Fruit fly (Drosophila melanogaster) whole organism, embryonic: Measurements from ENCODE around the gene Sk1.

ENCODE experiments used
- BtbVII ChIP-seq: fragments of 200-800 bp; sonication (Bioruptor generic); optimal IDR thresholded peaks from 3 replicates; lab custom pipeline; 2017; ENCODE audit warnings: missing biosample characterization, mild to moderate bottlenecking, missing genetic modification characterization
- CG11696 ChIP-seq: fragments of 200-800 bp; sonication (Bioruptor generic); IDR thresholded peaks from 2 replicates; pipeline ENCODE4 v1.3.6; 2022; ENCODE audit warnings: missing biosample characterization, missing genetic modification characterization
- CG12155 ChIP-seq: fragments of 200-800 bp; sonication (Bioruptor generic); optimal IDR thresholded peaks from 3 replicates; lab custom pipeline; 2016; ENCODE audit warnings: missing biosample characterization, missing genetic modification characterization
- CG12299 ChIP-seq: fragments of 200-800 bp; sonication (Bioruptor generic); optimal IDR thresholded peaks from 2 replicates; lab custom pipeline; 2018; ENCODE audit warnings: missing biosample characterization, mild to moderate bottlenecking, missing genetic modification characterization
- CG14965 ChIP-seq: fragments of 200-800 bp; sonication (Bioruptor generic); optimal IDR thresholded peaks from 2 replicates; lab custom pipeline; 2016; ENCODE audit warnings: missing biosample characterization, missing genetic modification characterization, borderline replicate concordance
- CG15011 ChIP-seq: fragments of 200-800 bp; sonication (Bioruptor generic); optimal IDR thresholded peaks from 3 replicates; lab custom pipeline; 2018; ENCODE audit warnings: missing biosample characterization, mild to moderate bottlenecking, missing genetic modification characterization
- CG15601 ChIP-seq: fragments of 200-800 bp; sonication (Bioruptor generic); optimal IDR thresholded peaks from 3 replicates; lab custom pipeline; 2019; ENCODE audit warnings: missing biosample characterization, mild to moderate bottlenecking, missing genetic modification characterization, moderate library complexity
- CG1603 ChIP-seq: fragments of 200-800 bp; sonication (Bioruptor generic); optimal IDR thresholded peaks from 2 replicates; lab custom pipeline; 2019; ENCODE audit warnings: missing biosample characterization, mild to moderate bottlenecking, missing genetic modification characterization, moderate library complexity
- CG1647 ChIP-seq: fragments of 200-800 bp; sonication (Bioruptor generic); optimal IDR thresholded peaks from 3 replicates; lab custom pipeline; 2016; ENCODE audit warnings: missing biosample characterization, missing genetic modification characterization
- CG17361 ChIP-seq: fragments of 200-800 bp; sonication (Bioruptor generic); IDR thresholded peaks from 3 replicates; pipeline ENCODE4 v1.3.6; 2022; ENCODE audit warnings: missing biosample characterization, missing genetic modification characterization
- CG2120 ChIP-seq: fragments of 200-800 bp; sonication (Bioruptor generic); optimal IDR thresholded peaks from 3 replicates; lab custom pipeline; 2016; ENCODE audit warnings: missing biosample characterization, missing genetic modification characterization
- CG2199 ChIP-seq: fragments of 200-800 bp; sonication (Bioruptor generic); IDR thresholded peaks from 3 replicates; pipeline ENCODE4 v1.3.6; 2022; ENCODE audit warnings: missing biosample characterization, missing genetic modification characterization
- CG2875 ChIP-seq: fragments of 200-800 bp; sonication (Bioruptor generic); optimal IDR thresholded peaks from 2 replicates; lab custom pipeline; 2017; ENCODE audit warnings: missing biosample characterization, mild to moderate bottlenecking, missing genetic modification characterization, missing genetic modification reagents
- CG2889 ChIP-seq: fragments of 200-800 bp; sonication (Bioruptor generic); IDR thresholded peaks from 3 replicates; pipeline ENCODE4 v1.3.6; 2022; ENCODE audit warnings: missing biosample characterization, missing genetic modification characterization
- CG30020 ChIP-seq: fragments of 200-800 bp; optimal IDR thresholded peaks from 2 replicates; lab custom pipeline; 2019; ENCODE audit warnings: missing biosample characterization, mild to moderate bottlenecking, missing genetic modification characterization, moderate library complexity
- CG43689 ChIP-seq: fragments of 200-800 bp; sonication (Bioruptor generic); IDR thresholded peaks from 2 replicates; pipeline ENCODE4 v1.3.6; 2022; ENCODE audit warnings: missing biosample characterization, missing genetic modification characterization
- CG5180 ChIP-seq: fragments of 200-800 bp; sonication (Bioruptor generic); optimal IDR thresholded peaks from 3 replicates; lab custom pipeline; 2017; ENCODE audit warnings: missing biosample characterization, missing genetic modification characterization, mild to moderate bottlenecking, moderate library complexity, missing genetic modification reagents
- CG7372 ChIP-seq: fragments of 200-800 bp; sonication (Bioruptor generic); IDR thresholded peaks from 2 replicates; pipeline ENCODE4 v1.3.6; 2022; ENCODE audit warnings: missing biosample characterization, missing genetic modification characterization
- CG7786 ChIP-seq: fragments of 200-800 bp; sonication (Bioruptor generic); optimal IDR thresholded peaks from 2 replicates; lab custom pipeline; 2016; ENCODE audit warnings: missing biosample characterization, missing genetic modification characterization
- Chrac-16 ChIP-seq: fragments of 200-800 bp; sonication (Bioruptor generic); optimal IDR thresholded peaks from 3 replicates; lab custom pipeline; 2016; ENCODE audit warnings: missing biosample characterization, missing genetic modification characterization
- CrebB ChIP-seq: fragments of 200-800 bp; sonication (Bioruptor generic); optimal IDR thresholded peaks from 3 replicates; lab custom pipeline; 2018; ENCODE audit warnings: missing biosample characterization, mild to moderate bottlenecking, missing genetic modification characterization
- D19B ChIP-seq: fragments of 200-800 bp; sonication (Bioruptor generic); optimal IDR thresholded peaks from 2 replicates; lab custom pipeline; 2017; ENCODE audit warnings: missing biosample characterization, mild to moderate bottlenecking, missing genetic modification characterization
- HLH3B ChIP-seq: fragments of 200-800 bp; sonication (Bioruptor generic); IDR thresholded peaks from 2 replicates; pipeline ENCODE4 v1.3.6; 2022; ENCODE audit warnings: missing biosample characterization, missing genetic modification characterization
- Hey ChIP-seq: fragments of 200-800 bp; sonication (Bioruptor generic); optimal IDR thresholded peaks from 3 replicates; lab custom pipeline; 2018; ENCODE audit warnings: missing biosample characterization, mild to moderate bottlenecking, missing genetic modification characterization
- Mrtf ChIP-seq: fragments of 200-800 bp; sonication (Bioruptor generic); IDR thresholded peaks from 3 replicates; pipeline ENCODE4 v1.3.6; 2022; ENCODE audit warnings: missing biosample characterization, missing genetic modification characterization
- Myb ChIP-seq: fragments of 200-800 bp; sonication (Bioruptor generic); optimal IDR thresholded peaks from 2 replicates; lab custom pipeline; 2016; ENCODE audit warnings: missing biosample characterization, missing genetic modification characterization
- Nf-YB ChIP-seq: fragments of 200-800 bp; sonication (Bioruptor generic); optimal IDR thresholded peaks from 3 replicates; lab custom pipeline; 2019; ENCODE audit warnings: missing biosample characterization, mild to moderate bottlenecking, missing genetic modification characterization, moderate library complexity
- TFAM ChIP-seq: fragments of 200-800 bp; sonication (Bioruptor generic); optimal IDR thresholded peaks from 2 replicates; lab custom pipeline; 2017; ENCODE audit warnings: missing biosample characterization, missing genetic modification characterization, inconsistent platforms
- abd-A ChIP-seq: fragments of 200-800 bp; sonication (Bioruptor generic); optimal IDR thresholded peaks from 3 replicates; lab custom pipeline; 2019; ENCODE audit warnings: missing biosample characterization, mild to moderate bottlenecking, missing genetic modification characterization, moderate library complexity
- ase ChIP-seq: fragments of 200-800 bp; sonication (Bioruptor generic); IDR thresholded peaks from 3 replicates; pipeline ENCODE4 v1.3.6; 2022; ENCODE audit warnings: missing biosample characterization, missing genetic modification characterization
- bigmax ChIP-seq: fragments of 200-800 bp; sonication (Bioruptor generic); optimal IDR thresholded peaks from 2 replicates; lab custom pipeline; 2018; ENCODE audit warnings: missing biosample characterization, mild to moderate bottlenecking, missing genetic modification characterization
- crol ChIP-seq: fragments of 200-800 bp; sonication (Bioruptor generic); IDR thresholded peaks from 2 replicates; pipeline ENCODE4 v1.3.6; 2022; ENCODE audit warnings: missing biosample characterization, missing genetic modification characterization
- dysf ChIP-seq: fragments of 200-800 bp; sonication (Bioruptor generic); IDR thresholded peaks from 3 replicates; pipeline ENCODE4 v1.3.6; 2022; ENCODE audit warnings: missing biosample characterization, missing genetic modification characterization
- fd96Cb ChIP-seq: fragments of 200-800 bp; sonication (Bioruptor generic); optimal IDR thresholded peaks from 2 replicates; lab custom pipeline; 2018; ENCODE audit warnings: missing biosample characterization, mild to moderate bottlenecking, missing genetic modification characterization, moderate library complexity
- grn ChIP-seq: fragments of 200-800 bp; sonication (Bioruptor generic); optimal IDR thresholded peaks from 3 replicates; lab custom pipeline; 2017; ENCODE audit warnings: missing biosample characterization, missing genetic modification characterization
- ham ChIP-seq: fragments of 200-800 bp; sonication (Bioruptor generic); IDR thresholded peaks from 2 replicates; pipeline ENCODE4 v1.3.6; 2022; ENCODE audit warnings: missing biosample characterization, missing genetic modification characterization
- hb ChIP-seq: fragments of 200-800 bp; sonication (Bioruptor generic); IDR thresholded peaks from 3 replicates; pipeline ENCODE4 v1.3.6; 2022; ENCODE audit warnings: missing biosample characterization, missing genetic modification characterization; ENCODE audit not compliant: partially characterized antibody
- her ChIP-seq: fragments of 200-800 bp; sonication (Bioruptor generic); optimal IDR thresholded peaks from 2 replicates; lab custom pipeline; 2016; ENCODE audit warnings: missing biosample characterization, missing genetic modification characterization
- ind ChIP-seq: fragments of 200-800 bp; sonication (Bioruptor generic); optimal IDR thresholded peaks from 3 replicates; lab custom pipeline; 2016; ENCODE audit warnings: missing biosample characterization, missing genetic modification characterization
- kay ChIP-seq: fragments of 200-800 bp; sonication (Bioruptor generic); optimal IDR thresholded peaks from 2 replicates; lab custom pipeline; 2016; ENCODE audit warnings: missing biosample characterization, missing genetic modification characterization
- pita ChIP-seq: fragments of 200-800 bp; sonication (Bioruptor generic); optimal IDR thresholded peaks from 2 replicates; lab custom pipeline; 2017; ENCODE audit warnings: missing biosample characterization, mild to moderate bottlenecking, missing genetic modification characterization
- sc ChIP-seq, 3 experiments: fragments of >200 bp in 2 of 3; fragments of 200-800 bp in 1 of 3; sonication (Bioruptor generic) in 1 of 3; optimal IDR thresholded peaks; 2 replicates in 2 of 3; 3 replicates in 1 of 3; lab custom pipeline; 2017; ENCODE audit warnings: mild to moderate bottlenecking in 1 of 3, missing biosample characterization in 1 of 3, missing genetic modification characterization in 1 of 3, missing genetic modification reagents in 1 of 3
- sd ChIP-seq: fragments of 200-800 bp; sonication (Bioruptor generic); optimal IDR thresholded peaks from 3 replicates; lab custom pipeline; 2018; ENCODE audit warnings: missing biosample characterization, mild to moderate bottlenecking, missing genetic modification characterization, moderate library complexity
- seq ChIP-seq: fragments of 200-800 bp; sonication (Bioruptor generic); IDR thresholded peaks from 2 replicates; pipeline ENCODE4 v1.3.6; 2022; ENCODE audit warnings: missing biosample characterization, missing genetic modification characterization
- stwl ChIP-seq: fragments of 200-800 bp; sonication (Bioruptor generic); optimal IDR thresholded peaks from 3 replicates; lab custom pipeline; 2018; ENCODE audit warnings: missing biosample characterization, mild to moderate bottlenecking, missing genetic modification characterization, moderate library complexity
- tin ChIP-seq: fragments of 200-800 bp; sonication (Bioruptor generic); optimal IDR thresholded peaks from 3 replicates; lab custom pipeline; 2016; ENCODE audit warnings: missing biosample characterization, missing genetic modification characterization
- tna ChIP-seq: fragments of 200-800 bp; sonication (Bioruptor generic); IDR thresholded peaks from 2 replicates; pipeline ENCODE4 v1.3.6; 2022; ENCODE audit warnings: missing biosample characterization, missing genetic modification characterization; ENCODE audit not compliant: partially characterized antibody
- ttk ChIP-seq: fragments of 200-800 bp; sonication (Bioruptor generic); IDR thresholded peaks from 2 replicates; pipeline ENCODE4 v2.1.2; 2022; ENCODE audit warnings: missing biosample characterization, missing genetic modification characterization
- zen2 ChIP-seq: fragments of 200-800 bp; sonication (Bioruptor generic); IDR thresholded peaks from 3 replicates; pipeline ENCODE4 v1.3.6; 2022; ENCODE audit warnings: missing biosample characterization, missing genetic modification characterization; ENCODE audit not compliant: partially characterized antibody
- zfh2 ChIP-seq: fragments of 200-800 bp; sonication (Bioruptor generic); optimal IDR thresholded peaks from 2 replicates; lab custom pipeline; 2016; ENCODE audit warnings: missing biosample characterization, missing genetic modification characterization

The Sk1 gene

DNA sequence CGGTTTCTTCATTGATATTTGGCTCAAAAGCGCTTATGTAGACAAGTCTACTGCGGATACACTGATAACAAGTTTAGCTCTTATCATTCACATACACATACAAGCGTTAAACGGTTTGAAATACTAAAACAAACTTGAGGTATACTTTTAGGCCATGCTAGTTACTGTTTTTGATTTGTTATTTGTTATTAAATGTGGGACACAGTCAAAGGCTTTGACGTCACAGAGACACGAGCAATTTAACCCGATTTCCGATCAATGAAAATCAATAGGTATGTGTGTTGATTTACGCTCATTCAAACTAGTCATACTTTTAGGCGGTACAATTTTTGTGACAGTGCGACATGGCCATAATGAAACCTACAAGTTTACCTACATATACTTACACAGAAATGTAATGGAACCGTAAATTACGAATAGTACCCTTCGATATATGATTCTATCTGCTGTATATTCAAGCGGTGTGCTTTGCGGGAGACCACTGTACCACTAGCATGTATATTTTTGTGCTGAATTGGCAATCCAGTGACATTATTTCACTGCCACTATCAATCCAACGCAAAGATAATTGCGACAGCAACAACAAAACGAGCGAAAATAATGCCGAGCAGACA lies 4.6 kb downstream of the Sk1 start (continued):
- no peak; the same call in 1 of the 2 replicates for TF ChIP-seq ham (GFP tag; lab: Robert Waterston, UW)
- peak; percentile 46; the same call in 1 of the 2 replicates for TF ChIP-seq ttk (GFP tag; lab: Robert Waterston, UW)
- TF ChIP-seq CG2199 (GFP tag; lab: Robert Waterston, UW) = no peak
- peak; percentile 50; the same call in 2 of the 3 replicates for TF ChIP-seq CG17361 (GFP tag; lab: Robert Waterston, UW)
- peak; percentile 92 for TF ChIP-seq zfh2 (GFP tag; lab: Kevin White, UChicago)
- peak; percentile 72 for TF ChIP-seq Chrac-16 (GFP tag; lab: Kevin White, UChicago)
- TF ChIP-seq CG7372 (GFP tag; lab: Robert Waterston, UW) = peak; percentile 82
- peak; percentile 66 for TF ChIP-seq seq (GFP tag; lab: Robert Waterston, UW)
- peak; percentile 60 for TF ChIP-seq fd96Cb (tag; lab: Kevin White, UChicago)
- peak; percentile 23 for TF ChIP-seq CG15011 (GFP tag; lab: Kevin White, UChicago)
- TF ChIP-seq zen2 (GFP tag; lab: Robert Waterston, UW) = no peak
- TF ChIP-seq Hey = peak; percentile 69
- peak; percentile 72 for TF ChIP-seq HLH3B (GFP tag; lab: Robert Waterston, UW)
- peak; percentile 73; the same call in 1 of the 3 replicates for TF ChIP-seq CG2889
- TF ChIP-seq pita = no peak
- peak; percentile 76 for TF ChIP-seq Myb
- TF ChIP-seq CG1603 = peak; percentile 72
- TF ChIP-seq CG2875 = no peak
- TF ChIP-seq Mrtf (GFP tag; lab: Robert Waterston, UW) = peak; percentile 77
- peak; percentile 88 for TF ChIP-seq dysf (GFP tag; lab: Robert Waterston, UW)
- no peak for TF ChIP-seq tna (GFP tag; lab: Robert Waterston, UW)
- TF ChIP-seq stwl (tag; lab: Kevin White, UChicago) = no peak
- peak; percentile 71 for TF ChIP-seq CrebB (tag; lab: Kevin White, UChicago)
- TF ChIP-seq her (GFP tag; lab: Kevin White, UChicago) = peak; percentile 80
- peak; percentile 89 for TF ChIP-seq ind (GFP tag; lab: Kevin White, UChicago)
- peak; percentile 2 for TF ChIP-seq Nf-YB (GFP tag; lab: Kevin White, UChicago)
- TF ChIP-seq CG12299 (tag; lab: Kevin White, UChicago) = peak; percentile 39
- TF ChIP-seq sc (optimal IDR thresholded peaks at IDR 0.05; lab: Kevin White, UChicago) = no peak
- no peak for TF ChIP-seq sc (GFP tag; optimal IDR thresholded peaks at IDR 0.05; lab: Kevin White, UChicago)
- no peak for TF ChIP-seq CG15601 (tag; lab: Kevin White, UChicago)
- peak; percentile 74 for TF ChIP-seq CG1647 (GFP tag; lab: Kevin White, UChicago)
- no peak for TF ChIP-seq CG11696
- TF ChIP-seq BtbVII (GFP tag; lab: Kevin White, UChicago) = peak; percentile 72
- no peak for TF ChIP-seq CG43689 (GFP tag; lab: Robert Waterston, UW)
- peak; percentile 65 for TF ChIP-seq tin (GFP tag; lab: Kevin White, UChicago)
- peak; percentile 77 for TF ChIP-seq D19B
- TF ChIP-seq ase (GFP tag; lab: Robert Waterston, UW) = no peak; the same call in 2 of the 3 replicates
- no peak for TF ChIP-seq TFAM (GFP tag; lab: Kevin White, UChicago)
- peak; percentile 85 for TF ChIP-seq CG12155
- TF ChIP-seq CG2120 = peak; percentile 97
- TF ChIP-seq CG7786 (GFP tag; lab: Kevin White, UChicago) = peak; percentile 93
- no peak for TF ChIP-seq CG30020 (tag; lab: Kevin White, UChicago)
- peak; percentile 13 for TF ChIP-seq CG5180
- no peak for TF ChIP-seq CG14965 (GFP tag; lab: Kevin White, UChicago)
- no peak for TF ChIP-seq hb (GFP tag; lab: Robert Waterston, UW)
- peak; percentile 38 for TF ChIP-seq grn (GFP tag; lab: Kevin White, UChicago)
- peak; percentile 45 for TF ChIP-seq abd-A (tag; lab: Kevin White, UChicago)
- TF ChIP-seq bigmax = no peak
- no peak for TF ChIP-seq crol (GFP tag; lab: Robert Waterston, UW)
- peak; percentile 46 for TF ChIP-seq kay (GFP tag; lab: Kevin White, UChicago)
- TF ChIP-seq sd (tag; lab: Kevin White, UChicago) = peak; percentile 58
